Fruit fly (Drosophila melanogaster): ENCODE results near the gene CG17568.

CG17568 gene

DNA sequence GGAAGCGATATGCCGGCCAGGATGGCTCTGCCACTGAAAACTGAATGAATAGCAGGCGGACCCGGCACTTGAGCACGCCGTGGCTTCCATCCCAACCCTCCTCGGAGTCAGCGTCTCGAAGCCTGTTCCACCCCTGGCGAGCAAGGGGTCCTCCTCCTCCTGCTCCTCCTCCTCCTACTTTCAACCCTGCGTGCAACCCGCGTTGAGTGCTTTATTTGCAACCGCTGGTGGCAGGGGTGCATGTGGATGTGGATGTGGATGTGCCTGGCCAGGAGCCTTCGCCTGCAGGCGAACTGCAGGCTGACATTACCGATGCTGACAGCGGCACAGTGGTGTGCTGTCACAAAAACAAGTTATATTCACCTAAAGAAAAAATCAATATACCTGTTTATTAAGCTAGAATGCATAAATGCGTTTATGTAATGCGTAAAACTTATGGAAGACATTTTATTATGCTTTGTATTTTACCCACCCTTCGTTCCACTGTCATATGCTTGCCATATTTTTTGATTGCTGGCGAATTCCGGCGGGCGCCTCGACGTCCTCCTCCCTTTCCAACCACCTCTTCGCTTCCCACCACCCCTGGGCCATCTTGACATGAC is 15.0 kb upstream of the CG17568 start:
- no peak for TF ChIP-seq CTCF (optimal IDR thresholded peaks at IDR 0.05)
- no peak for TF ChIP-seq CG8478 (optimal IDR thresholded peaks at IDR 0.05)

DNA sequence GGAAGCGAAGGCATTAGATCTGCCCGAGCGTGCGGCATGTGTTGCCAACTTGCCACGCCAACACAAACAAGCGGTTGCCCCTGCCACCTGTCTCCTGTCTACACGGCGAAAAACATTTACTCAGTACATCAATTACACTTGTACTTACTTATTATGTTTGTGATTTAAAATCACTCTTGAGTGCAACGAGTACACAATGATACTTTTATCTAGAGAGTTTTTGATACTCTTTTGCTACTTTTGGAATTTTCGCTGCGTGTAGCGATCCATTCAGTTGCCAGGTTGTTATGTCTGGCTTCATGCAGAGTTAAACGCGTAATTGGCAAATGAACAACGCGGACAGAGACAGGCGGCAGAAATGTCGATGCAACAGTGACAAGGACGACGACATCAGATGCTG is 12.2 kb upstream of the CG17568 start:
- TF ChIP-seq CTCF (optimal IDR thresholded peaks at IDR 0.05) = no peak
- TF ChIP-seq CG8478 (optimal IDR thresholded peaks at IDR 0.05) = no peak

DNA sequence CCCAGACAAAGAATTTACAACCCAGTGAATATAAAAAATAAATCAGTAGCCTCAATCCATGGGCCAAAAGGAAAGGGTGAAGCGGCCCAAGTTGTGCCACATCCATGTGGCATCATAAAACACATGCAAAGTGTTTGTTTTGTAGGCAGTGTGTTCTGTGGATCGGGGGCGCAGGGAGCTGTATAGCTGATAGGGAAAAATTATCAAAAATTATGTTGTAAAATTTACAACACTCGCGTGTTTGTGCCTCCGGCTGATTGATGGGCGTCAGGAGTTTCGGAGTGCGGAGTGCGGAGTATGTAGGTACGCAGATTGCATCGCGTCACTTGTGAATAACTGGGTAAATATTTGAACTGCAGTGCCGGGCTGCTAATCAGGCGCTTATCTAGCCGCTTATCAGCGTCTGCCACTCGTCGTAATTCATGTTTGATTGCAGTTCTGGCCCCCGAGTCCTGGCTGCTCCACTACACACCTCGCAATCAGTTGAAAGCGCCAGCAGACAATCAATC is 10.3 kb upstream of the CG17568 start:
- TF ChIP-seq CTCF (optimal IDR thresholded peaks at IDR 0.05) (no peak), CG8478 (optimal IDR thresholded peaks at IDR 0.05) (no peak)

DNA sequence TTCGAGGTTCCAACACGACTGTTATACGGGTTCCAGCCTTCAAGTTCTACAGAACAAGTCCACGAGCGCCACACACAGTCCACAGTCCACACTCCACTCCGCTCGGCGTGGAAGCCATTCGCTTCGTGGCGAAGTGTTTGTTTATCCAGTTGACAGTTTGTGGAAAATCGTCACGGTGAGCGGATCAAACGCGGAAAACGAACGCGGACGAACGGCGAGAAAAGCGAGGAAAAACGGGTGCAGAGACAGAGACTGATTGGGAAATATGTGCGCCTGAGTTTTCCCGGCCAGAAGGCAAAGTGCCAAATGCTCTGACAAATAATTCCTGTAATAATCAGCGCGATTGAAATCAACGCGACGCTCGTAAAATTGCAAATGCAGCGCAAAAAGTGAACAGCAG is 8.7 kb upstream of the CG17568 start, which contains the start of gene drl:
Gene drl, plus strand, starts transcription at position 148 of the 400 bp plus-strand sequence.
- TF ChIP-seq CTCF (optimal IDR thresholded peaks at IDR 0.05) = no peak
- no peak for TF ChIP-seq CG8478 (optimal IDR thresholded peaks at IDR 0.05)

DNA sequence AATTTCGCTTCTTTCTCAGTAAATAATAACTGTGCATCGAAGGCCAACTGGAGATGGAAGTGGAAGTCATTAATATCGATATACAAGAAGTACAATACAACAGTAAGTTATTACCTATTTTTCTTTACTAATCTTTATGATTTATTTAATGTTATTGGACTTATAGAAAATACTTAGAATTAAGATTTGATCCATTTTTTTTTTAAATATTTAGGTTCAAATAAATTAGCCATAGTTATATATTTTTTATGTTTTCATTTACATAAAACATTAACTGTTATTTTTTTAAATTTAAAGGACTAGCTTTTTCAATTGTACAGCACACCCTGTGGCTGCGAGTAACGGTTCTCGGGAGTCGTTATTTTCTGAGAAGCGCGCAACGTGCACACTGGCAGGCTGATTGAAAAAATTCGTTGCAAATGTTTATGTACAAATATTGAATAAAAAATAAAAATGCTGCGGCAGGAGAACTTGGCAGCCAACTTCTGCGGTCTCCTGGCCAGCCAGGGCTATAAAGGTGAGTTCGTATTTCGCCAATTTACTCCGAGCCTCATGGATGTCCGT is 4.3 kb upstream of the CG17568 start, which contains the start of the genes gammaTub37C and pigeon:
Gene gammaTub37C, minus strand, starts transcription at position 51 of the 564 bp plus-strand sequence.
Gene pigeon, plus strand, starts transcription at position 368 of the 564 bp plus-strand sequence.
- TF ChIP-seq CG8478 (optimal IDR thresholded peaks at IDR 0.05) (no peak), CTCF (optimal IDR thresholded peaks at IDR 0.05) (peak in 1 of 2 experiments; percentile 17)

DNA sequence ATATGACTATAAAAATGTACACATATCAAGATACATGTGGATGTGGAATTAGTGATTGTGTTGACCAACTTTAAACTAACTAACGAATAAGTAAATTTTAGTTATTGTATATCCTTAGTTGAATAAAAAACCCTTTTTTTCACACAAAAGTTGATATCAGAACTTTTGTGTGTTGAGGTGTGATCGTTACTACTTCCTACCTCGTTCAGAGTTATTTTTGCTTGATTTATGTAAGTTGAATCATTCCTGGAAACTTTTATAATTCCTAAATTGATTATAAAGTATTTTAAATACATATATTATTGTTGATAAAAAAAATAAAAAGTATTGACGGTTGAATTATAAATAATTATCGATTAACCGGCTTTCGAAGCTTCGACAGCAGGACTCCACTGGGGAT is 2.2 kb upstream of the CG17568 start, which contains the start of gene CG46059:
Gene CG46059, minus strand, starts transcription at position 101 of the 400 bp plus-strand sequence.
- TF ChIP-seq CG8478 (optimal IDR thresholded peaks at IDR 0.05) (no peak), CTCF (optimal IDR thresholded peaks at IDR 0.05) (no peak)

DNA sequence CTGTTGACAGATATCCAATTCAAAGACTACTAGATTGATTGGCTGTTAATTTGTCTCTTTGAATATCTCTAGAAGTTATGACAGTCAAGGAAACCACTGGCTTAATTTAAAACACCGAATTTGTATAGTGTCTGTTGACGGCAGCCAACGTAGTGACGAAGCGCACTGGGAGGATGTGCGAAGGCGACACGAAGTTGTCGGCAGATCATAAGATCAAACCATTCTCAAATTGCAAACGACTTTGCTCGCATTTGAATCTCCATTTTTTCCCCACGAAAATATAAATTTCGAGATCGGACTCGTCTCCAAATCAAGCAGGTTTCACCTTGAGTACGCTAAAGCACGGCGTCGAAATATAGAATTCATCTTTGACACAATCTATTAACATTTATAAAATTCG is 1.2 kb upstream of the CG17568 start, which contains the start of gene CG42688:
Gene CG42688, minus strand, starts transcription at position 101 of the 400 bp plus-strand sequence.
- TF ChIP-seq CG8478 (optimal IDR thresholded peaks at IDR 0.05) (no peak), CTCF (optimal IDR thresholded peaks at IDR 0.05) (no peak)

DNA sequence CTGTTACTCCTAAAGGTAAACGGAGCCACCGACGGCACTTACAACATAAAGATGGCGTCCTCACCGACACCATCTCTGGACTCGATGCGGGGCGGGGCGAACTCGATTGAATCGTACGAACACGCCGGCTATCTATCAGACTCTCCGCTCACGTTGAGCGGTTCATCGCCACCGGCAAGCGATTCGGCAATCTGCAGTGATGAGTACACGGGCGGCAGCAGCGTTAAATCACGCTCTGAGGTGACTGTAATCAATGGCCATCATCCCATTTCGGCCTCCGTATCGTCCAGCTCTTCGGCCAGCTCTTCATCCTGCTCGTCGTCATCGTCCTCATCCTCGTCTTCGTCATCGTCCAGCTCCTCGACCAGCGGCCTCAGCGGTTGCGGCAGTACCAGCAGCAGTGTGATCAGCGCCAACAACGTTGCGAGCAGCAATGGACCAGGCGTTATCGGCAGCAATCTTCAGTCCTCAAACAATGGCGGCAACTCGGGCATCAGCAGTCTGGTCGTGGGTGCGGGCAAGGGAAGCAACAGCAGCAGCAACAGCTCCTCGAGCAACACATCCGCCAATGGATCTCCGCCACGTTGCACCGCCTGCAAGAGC is 13.3 kb downstream of the CG17568 start:
- TF ChIP-seq CTCF (optimal IDR thresholded peaks at IDR 0.05) (no peak), CG8478 (optimal IDR thresholded peaks at IDR 0.05) (no peak)

DNA sequence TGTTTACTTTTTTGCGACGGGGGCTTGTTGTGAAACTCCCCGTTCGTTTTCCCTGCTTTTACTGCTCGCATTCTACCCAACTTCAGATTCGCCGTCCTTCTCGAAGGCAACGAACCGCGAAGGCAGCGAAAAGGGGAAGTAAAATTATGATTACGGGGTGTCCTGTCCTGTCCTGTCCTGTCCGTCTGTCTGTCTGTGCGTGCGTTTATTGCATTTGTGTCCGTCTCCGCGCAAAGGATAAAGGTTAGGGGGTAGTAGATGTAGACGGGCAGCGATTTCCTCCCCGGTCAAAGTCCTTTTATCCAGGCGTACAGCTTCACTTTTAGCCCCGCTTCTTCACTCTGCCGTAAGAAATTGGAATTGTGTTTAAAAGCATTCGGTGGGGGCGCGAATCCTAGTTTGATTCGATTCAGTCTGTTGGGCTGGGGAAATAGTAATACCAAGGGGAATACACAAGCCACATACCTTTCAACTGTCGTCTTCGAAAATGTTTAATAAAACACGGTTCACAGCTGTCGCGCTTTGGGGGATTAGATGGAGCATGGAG is 14.3 kb downstream of the CG17568 start:
- no peak for TF ChIP-seq CTCF (optimal IDR thresholded peaks at IDR 0.05)

DNA sequence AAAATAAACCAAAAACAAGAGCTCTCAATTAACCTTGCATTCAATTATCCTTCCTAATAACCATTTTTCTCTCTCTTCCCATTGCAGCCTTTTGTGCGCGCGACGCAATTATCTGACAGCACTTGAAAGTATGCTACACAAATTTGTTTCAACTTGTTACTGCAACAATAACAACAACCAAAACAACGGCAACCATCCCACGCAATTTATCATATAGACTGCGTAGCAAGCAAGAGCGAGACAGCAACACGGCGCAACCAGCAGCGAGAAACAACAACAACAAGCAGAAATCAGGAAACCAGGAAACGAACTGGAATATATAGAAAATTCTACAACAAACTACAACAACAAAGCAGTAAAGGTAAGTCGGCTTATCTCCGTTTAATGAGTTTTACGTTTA is 15.5 kb downstream of the CG17568 start:
- TF ChIP-seq CG8478 (optimal IDR thresholded peaks at IDR 0.05) (no peak), CTCF (optimal IDR thresholded peaks at IDR 0.05) (peak; percentile 0 to 12)

DNA sequence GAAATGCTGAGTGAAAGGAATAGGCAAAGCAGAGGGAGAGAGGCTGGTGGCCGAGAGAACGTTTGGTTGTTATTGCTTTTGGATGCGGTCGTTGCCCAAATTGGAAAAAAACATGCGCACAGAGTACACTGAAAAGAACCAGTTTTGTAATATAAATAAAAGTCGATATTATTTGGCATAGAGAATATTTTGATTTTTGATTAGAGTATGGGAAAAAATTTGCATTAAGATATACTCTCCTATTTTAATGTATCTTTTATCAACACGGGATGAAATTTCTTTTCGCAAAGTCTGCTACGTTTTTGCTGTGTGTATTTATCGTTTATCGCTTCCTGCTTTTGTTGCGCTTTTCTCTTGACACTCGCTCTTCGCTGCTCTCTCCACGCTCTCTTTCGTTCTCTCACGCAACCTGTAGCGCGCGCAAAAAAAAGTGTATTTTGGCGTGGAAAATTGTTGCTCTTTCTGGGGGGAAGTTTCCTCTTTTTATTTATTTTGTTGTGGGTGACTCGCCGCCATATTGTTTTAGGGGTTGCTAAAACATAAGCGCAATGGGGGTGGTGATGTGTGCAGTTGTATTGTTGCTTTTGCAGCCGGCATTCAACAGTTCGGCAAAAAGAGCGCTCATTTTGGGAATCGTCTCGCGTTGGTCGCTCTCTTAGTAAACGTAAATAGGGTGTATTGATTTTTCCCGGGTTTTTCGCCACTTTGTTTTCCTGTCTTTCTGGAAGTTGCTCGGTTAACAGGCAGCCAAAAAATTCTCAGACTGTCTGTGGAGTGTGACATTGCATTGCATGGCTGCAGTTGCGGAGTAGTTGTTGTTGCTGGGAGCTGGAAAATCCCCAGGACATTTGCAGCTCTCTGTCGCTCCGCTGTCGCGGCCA is 16.3 kb downstream of the CG17568 start:
- TF ChIP-seq CTCF (optimal IDR thresholded peaks at IDR 0.05) (no peak), CG8478 (optimal IDR thresholded peaks at IDR 0.05) (no peak)

DNA sequence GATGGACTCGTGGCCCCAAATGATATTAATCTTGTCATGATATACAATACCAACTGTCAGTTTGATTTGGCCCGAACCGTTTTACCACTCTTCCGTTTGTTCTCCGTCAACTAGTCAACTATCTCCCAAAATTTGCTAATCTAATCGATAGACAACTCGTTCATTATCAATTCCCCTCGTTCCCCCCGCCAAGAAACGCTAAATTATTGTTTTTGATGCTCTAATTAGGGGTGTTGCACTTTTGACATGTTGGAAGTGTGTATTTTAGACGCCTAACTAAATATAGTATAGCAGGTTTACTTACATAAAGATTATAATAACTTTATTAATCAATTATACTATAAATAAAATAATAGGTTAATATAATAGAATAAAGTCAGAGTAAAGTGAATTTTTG is 17.5 kb downstream of the CG17568 start:
- TF ChIP-seq CTCF (optimal IDR thresholded peaks at IDR 0.05) (no peak), CG8478 (optimal IDR thresholded peaks at IDR 0.05) (no peak)

DNA sequence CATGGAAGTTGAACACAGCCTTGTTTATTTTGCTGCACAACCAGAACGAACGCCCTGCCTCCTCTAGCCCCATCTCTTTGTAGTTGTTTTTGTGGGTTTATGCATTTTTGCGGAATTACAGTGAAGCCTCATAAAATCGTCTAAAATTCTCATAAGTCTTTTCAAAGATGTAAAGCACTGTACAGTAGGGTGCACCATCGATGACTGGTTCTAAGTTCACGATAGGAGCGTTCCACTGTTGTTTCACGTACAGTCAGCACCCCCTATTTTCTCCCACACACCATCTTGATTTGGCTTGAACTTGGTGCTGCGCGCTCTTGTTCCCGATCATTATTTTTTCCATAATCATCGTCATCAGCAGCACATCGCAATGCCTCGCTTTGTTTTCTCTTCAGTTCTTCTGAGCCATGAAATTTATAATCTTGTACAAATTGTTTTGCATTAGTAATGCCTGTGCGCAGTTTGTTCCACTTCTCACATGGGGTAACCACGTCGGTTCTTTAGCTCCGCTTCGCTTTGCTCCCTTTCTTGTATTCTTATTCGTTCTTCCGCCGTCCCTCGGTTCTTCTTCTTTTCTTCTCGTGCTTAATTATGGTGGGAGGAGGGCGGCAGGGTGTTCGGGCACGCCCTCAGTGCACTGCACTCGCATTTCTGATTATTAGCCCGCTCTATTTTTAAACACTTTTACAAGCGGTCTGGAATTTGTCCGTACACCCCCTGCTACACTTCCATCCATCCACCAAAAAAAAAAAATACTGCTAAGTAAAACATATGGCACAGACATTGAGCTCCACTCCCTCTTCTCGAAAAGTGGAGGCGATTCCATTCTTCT is 18.1 kb downstream of the CG17568 start:
- TF ChIP-seq CTCF (optimal IDR thresholded peaks at IDR 0.05) (no peak), CG8478 (optimal IDR thresholded peaks at IDR 0.05) (no peak)

Data from S2 (cell line).